Fruit fly (Drosophila melanogaster) whole organism, prepupa: ENCODE results near the gene Npc2e.

Experiments used
- CG10631 ChIP-seq: fragments of 200-800 bp; sonication (Bioruptor generic); optimal IDR thresholded peaks from 2 replicates; lab custom pipeline; 2016; ENCODE audit warnings: missing biosample characterization, missing genetic modification characterization
- CG10669 ChIP-seq: fragments of 200-800 bp; sonication (Bioruptor generic); optimal IDR thresholded peaks from 3 replicates; lab custom pipeline; 2018; ENCODE audit warnings: missing biosample characterization, mild to moderate bottlenecking, missing genetic modification characterization, moderate library complexity
- CG11294 ChIP-seq: fragments of 200-800 bp; sonication (Bioruptor generic); IDR thresholded peaks from 2 replicates; pipeline ENCODE4 v1.3.6; 2022; ENCODE audit warnings: missing biosample characterization, missing genetic modification characterization
- CG11762 ChIP-seq: fragments of 200-800 bp; sonication (Bioruptor generic); optimal IDR thresholded peaks from 3 replicates; lab custom pipeline; 2016; ENCODE audit warnings: missing biosample characterization, missing genetic modification characterization; ENCODE audit not compliant: insufficient read depth
- CG16779 ChIP-seq: fragments of 200-800 bp; sonication (Bioruptor generic); optimal IDR thresholded peaks from 3 replicates; lab custom pipeline; 2017; ENCODE audit warnings: missing biosample characterization, mild to moderate bottlenecking, missing genetic modification characterization
- CG3032 ChIP-seq: fragments of 200-800 bp; optimal IDR thresholded peaks from 2 replicates; lab custom pipeline; 2019; ENCODE audit warnings: missing biosample characterization, mild to moderate bottlenecking, missing genetic modification characterization, moderate library complexity
- CG31627 ChIP-seq: fragments of 200-800 bp; sonication (Bioruptor generic); optimal IDR thresholded peaks from 3 replicates; lab custom pipeline; 2016; ENCODE audit warnings: missing biosample characterization, missing genetic modification characterization
- CG32006 ChIP-seq: fragments of 200-800 bp; sonication (Bioruptor generic); optimal IDR thresholded peaks from 3 replicates; lab custom pipeline; 2017; ENCODE audit warnings: missing biosample characterization, mild to moderate bottlenecking, missing genetic modification characterization
- CG34406 ChIP-seq: fragments of 200-800 bp; sonication (Bioruptor generic); optimal IDR thresholded peaks from 3 replicates; lab custom pipeline; 2016; ENCODE audit warnings: missing biosample characterization, missing genetic modification characterization
- CG3919 ChIP-seq: fragments of 200-800 bp; sonication (Bioruptor generic); optimal IDR thresholded peaks from 3 replicates; lab custom pipeline; 2016; ENCODE audit warnings: missing biosample characterization, missing genetic modification characterization
- CG6163 ChIP-seq: fragments of 200-800 bp; sonication (Bioruptor generic); IDR thresholded peaks from 3 replicates; pipeline ENCODE4 v1.3.6; 2022; ENCODE audit warnings: missing biosample characterization, missing genetic modification characterization
- CG6276 ChIP-seq: fragments of 200-800 bp; sonication (Bioruptor generic); optimal IDR thresholded peaks from 2 replicates; lab custom pipeline; 2017; ENCODE audit warnings: missing biosample characterization, mild to moderate bottlenecking, missing genetic modification characterization
- CG6792 ChIP-seq: fragments of 200-800 bp; sonication (Bioruptor generic); optimal IDR thresholded peaks from 3 replicates; lab custom pipeline; 2016; ENCODE audit warnings: missing biosample characterization, missing genetic modification characterization
- CG6808 ChIP-seq: fragments of 200-800 bp; sonication (Bioruptor generic); optimal IDR thresholded peaks from 3 replicates; lab custom pipeline; 2017; ENCODE audit warnings: missing biosample characterization, missing genetic modification characterization, mild to moderate bottlenecking, moderate library complexity, missing genetic modification reagents
- CG8119 ChIP-seq: fragments of 200-800 bp; sonication (Bioruptor generic); IDR thresholded peaks from 3 replicates; pipeline ENCODE4 v1.3.6; 2022; ENCODE audit warnings: missing biosample characterization, missing genetic modification characterization
- CG8319 ChIP-seq: fragments of 200-800 bp; sonication (Bioruptor generic); optimal IDR thresholded peaks from 3 replicates; lab custom pipeline; 2016; ENCODE audit warnings: missing biosample characterization, missing genetic modification characterization
- CG9139 ChIP-seq: fragments of 200-800 bp; sonication (Bioruptor generic); optimal IDR thresholded peaks from 3 replicates; lab custom pipeline; 2017; ENCODE audit warnings: missing biosample characterization, mild to moderate bottlenecking, missing genetic modification characterization
- Eip75B ChIP-seq: fragments of 200-800 bp; sonication (Bioruptor generic); optimal IDR thresholded peaks from 3 replicates; lab custom pipeline; 2016; ENCODE audit warnings: missing biosample characterization, missing genetic modification characterization
- Eip78C ChIP-seq: fragments of 200-800 bp; sonication (Bioruptor generic); peaks from one replicate; lab custom pipeline; 2016; ENCODE audit warnings: missing biosample characterization, missing genetic modification characterization
- Eip93F ChIP-seq: fragments of 200-800 bp; sonication (Bioruptor generic); optimal IDR thresholded peaks from 2 replicates; lab custom pipeline; 2016; ENCODE audit warnings: missing biosample characterization, mild to moderate bottlenecking, missing genetic modification characterization
- Ets21C ChIP-seq: fragments of 200-800 bp; sonication (Bioruptor generic); optimal IDR thresholded peaks from 3 replicates; lab custom pipeline; 2016; ENCODE audit warnings: missing biosample characterization, missing genetic modification characterization
- Ets96B ChIP-seq: fragments of 200-800 bp; optimal IDR thresholded peaks from 2 replicates; lab custom pipeline; 2019; ENCODE audit warnings: missing biosample characterization, mild to moderate bottlenecking, missing genetic modification characterization, moderate library complexity
- Gug ChIP-seq: fragments of 200-800 bp; sonication (Bioruptor generic); IDR thresholded peaks from 2 replicates; pipeline ENCODE4 v1.3.6; 2022; ENCODE audit warnings: missing biosample characterization, missing genetic modification characterization
- Hr39 ChIP-seq: fragments of 200-800 bp; sonication (Bioruptor generic); optimal IDR thresholded peaks from 2 replicates; lab custom pipeline; 2016; ENCODE audit warnings: missing biosample characterization, missing genetic modification characterization
- Hr4 ChIP-seq: fragments of 200-800 bp; sonication (Bioruptor generic); optimal IDR thresholded peaks from 3 replicates; lab custom pipeline; 2016; ENCODE audit warnings: missing biosample characterization, missing genetic modification characterization
- Lpt ChIP-seq: fragments of 200-800 bp; sonication (Bioruptor generic); optimal IDR thresholded peaks from 3 replicates; lab custom pipeline; 2016; ENCODE audit warnings: missing biosample characterization, missing genetic modification characterization
- Smox ChIP-seq: fragments of 200-800 bp; sonication (Bioruptor generic); optimal IDR thresholded peaks from 3 replicates; lab custom pipeline; 2016; ENCODE audit warnings: missing biosample characterization, missing genetic modification characterization
- Sox102F ChIP-seq: fragments of 200-800 bp; sonication (Bioruptor generic); optimal IDR thresholded peaks from 2 replicates; lab custom pipeline; 2016; ENCODE audit warnings: missing biosample characterization, mild to moderate bottlenecking, missing genetic modification characterization
- Sox14 ChIP-seq: fragments of 200-800 bp; sonication (Bioruptor generic); optimal IDR thresholded peaks from 3 replicates; lab custom pipeline; 2016; ENCODE audit warnings: missing biosample characterization, missing genetic modification characterization
- Sox15 ChIP-seq: fragments of 200-800 bp; sonication (Bioruptor generic); optimal IDR thresholded peaks from 3 replicates; lab custom pipeline; 2016; ENCODE audit warnings: missing biosample characterization, missing genetic modification characterization
- achi ChIP-seq: fragments of 200-800 bp; sonication (Bioruptor generic); optimal IDR thresholded peaks from 3 replicates; lab custom pipeline; 2016; ENCODE audit warnings: missing biosample characterization, missing genetic modification characterization
- acj6 ChIP-seq: fragments of 200-800 bp; sonication (Bioruptor generic); optimal IDR thresholded peaks from 3 replicates; lab custom pipeline; 2016; ENCODE audit warnings: missing biosample characterization, missing genetic modification characterization
- cyc ChIP-seq: fragments of 200-800 bp; sonication (Bioruptor generic); optimal IDR thresholded peaks from 3 replicates; lab custom pipeline; 2016; ENCODE audit warnings: missing biosample characterization, missing genetic modification characterization
- dac ChIP-seq: fragments of 200-800 bp; sonication (Bioruptor generic); optimal IDR thresholded peaks from 2 replicates; lab custom pipeline; 2017; ENCODE audit warnings: missing biosample characterization, mild to moderate bottlenecking, missing genetic modification characterization
- dsx ChIP-seq: fragments of 200-800 bp; optimal IDR thresholded peaks from 3 replicates; lab custom pipeline; 2019; ENCODE audit warnings: missing biosample characterization, mild to moderate bottlenecking, missing genetic modification characterization, moderate library complexity; ENCODE audit not compliant: poor library complexity, severe bottlenecking
- eg ChIP-seq: fragments of 200-800 bp; sonication (Bioruptor generic); IDR thresholded peaks from 3 replicates; pipeline ENCODE4 v1.3.6; 2022; ENCODE audit warnings: missing biosample characterization, missing genetic modification characterization
- esn ChIP-seq: fragments of 200-800 bp; sonication (Bioruptor generic); optimal IDR thresholded peaks from 2 replicates; lab custom pipeline; 2016; ENCODE audit warnings: missing biosample characterization, mild to moderate bottlenecking, missing genetic modification characterization, moderate library complexity
- fd85E ChIP-seq: fragments of 200-800 bp; sonication (Bioruptor generic); optimal IDR thresholded peaks from 3 replicates; lab custom pipeline; 2016; ENCODE audit warnings: missing biosample characterization, missing genetic modification characterization
- fkh ChIP-seq: fragments of 200-800 bp; sonication (Bioruptor generic); optimal IDR thresholded peaks from 3 replicates; lab custom pipeline; 2017; ENCODE audit warnings: missing biosample characterization, mild to moderate bottlenecking, missing genetic modification characterization, moderate library complexity
- lz ChIP-seq: fragments of 200-800 bp; sonication (Bioruptor generic); optimal IDR thresholded peaks from 3 replicates; lab custom pipeline; 2016; ENCODE audit warnings: missing biosample characterization, missing genetic modification characterization
- net ChIP-seq: fragments of 200-800 bp; sonication (Bioruptor generic); optimal IDR thresholded peaks from 3 replicates; lab custom pipeline; 2016; ENCODE audit warnings: missing biosample characterization, missing genetic modification characterization
- pdm3 ChIP-seq: fragments of 200-800 bp; sonication (Bioruptor generic); optimal IDR thresholded peaks from 3 replicates; lab custom pipeline; 2016; ENCODE audit warnings: missing biosample characterization, missing genetic modification characterization
- ss ChIP-seq, 2 experiments: fragments of 200-800 bp; sonication (Bioruptor generic); optimal IDR thresholded peaks; 2 replicates in 1 of 2; 3 replicates in 1 of 2; lab custom pipeline; 2017 to 2018; ENCODE audit warnings: mild to moderate bottlenecking in 2 of 2, missing biosample characterization in 2 of 2, missing genetic modification characterization in 2 of 2, moderate library complexity in 1 of 2
- svp ChIP-seq: fragments of 200-800 bp; sonication (Bioruptor generic); peaks from one replicate; lab custom pipeline; 2016; ENCODE audit warnings: missing biosample characterization, missing genetic modification characterization
- topi ChIP-seq: fragments of 200-800 bp; sonication (Bioruptor generic); optimal IDR thresholded peaks from 3 replicates; lab custom pipeline; 2016; ENCODE audit warnings: missing biosample characterization, missing genetic modification characterization
- vri ChIP-seq: fragments of 200-800 bp; sonication (Bioruptor generic); optimal IDR thresholded peaks from 3 replicates; lab custom pipeline; 2016; ENCODE audit warnings: missing biosample characterization, mild to moderate bottlenecking, missing genetic modification characterization

Gene Npc2e

dm6 chr3R:10080699-10081098, 27.6 kb downstream of the Npc2e start (continued):
- TF ChIP-seq lz (GFP tag; lab: Kevin White, UChicago): no peak
- TF ChIP-seq Sox102F (GFP tag; lab: Kevin White, UChicago): no peak
- no peak for TF ChIP-seq topi (GFP tag; lab: Kevin White, UChicago)
- TF ChIP-seq CG3919 (GFP tag; lab: Kevin White, UChicago): no peak
- no peak for TF ChIP-seq esn (GFP tag; lab: Kevin White, UChicago)
- TF ChIP-seq Eip75B (GFP tag; lab: Kevin White, UChicago): peak; percentile 23
- no peak for TF ChIP-seq pdm3 (GFP tag; lab: Kevin White, UChicago)
- TF ChIP-seq Hr4: no peak
- no peak for TF ChIP-seq CG8319 (GFP tag; lab: Kevin White, UChicago)
- no peak for TF ChIP-seq CG8119
- peak; percentile 25 for TF ChIP-seq vri (GFP tag; lab: Kevin White, UChicago)
- TF ChIP-seq CG34406 (GFP tag; lab: Kevin White, UChicago): no peak
- no peak for TF ChIP-seq cyc
- no peak for TF ChIP-seq Smox (GFP tag; lab: Kevin White, UChicago)
- TF ChIP-seq eg (GFP tag; lab: Robert Waterston, UW): no peak

dm6 chr3R:10081469-10082111, 28.5 kb downstream of the Npc2e start:
- peak; percentile 8 for TF ChIP-seq Ets21C (GFP tag; lab: Kevin White, UChicago)
- TF ChIP-seq Smox (GFP tag; lab: Kevin White, UChicago): no peak
- peak; percentile 42 for TF ChIP-seq vri (GFP tag; lab: Kevin White, UChicago)
- no peak for TF ChIP-seq CG11294 (GFP tag; lab: Robert Waterston, UW)
- TF ChIP-seq CG31627 (GFP tag; lab: Kevin White, UChicago): peak; percentile 27
- TF ChIP-seq Ets96B (tag; lab: Kevin White, UChicago): peak; percentile 19
- TF ChIP-seq CG6163 (GFP tag; lab: Robert Waterston, UW): 0 out of 3 replicates have a peak, but pooled peaks have one; percentile 31
- peak; percentile 5 for TF ChIP-seq esn (GFP tag; lab: Kevin White, UChicago)
- peak; percentile 23 for TF ChIP-seq Sox14 (GFP tag; lab: Kevin White, UChicago)
- no peak for TF ChIP-seq CG16779 (tag; lab: Kevin White, UChicago)
- TF ChIP-seq Hr4: peak; percentile 20
- peak; percentile 60 for TF ChIP-seq Eip78C (GFP tag; lab: Kevin White, UChicago)
- peak; percentile 12 for TF ChIP-seq CG10631 (GFP tag; lab: Kevin White, UChicago)
- peak; percentile 40 for TF ChIP-seq svp (GFP tag; lab: Kevin White, UChicago)
- no peak for TF ChIP-seq dac
- TF ChIP-seq fkh (GFP tag; lab: Kevin White, UChicago): no peak
- no peak for TF ChIP-seq CG6792 (GFP tag; lab: Kevin White, UChicago)
- TF ChIP-seq CG6808: peak; percentile 10
- TF ChIP-seq Sox102F (GFP tag; lab: Kevin White, UChicago): no peak
- peak; percentile 33 for TF ChIP-seq cyc
- TF ChIP-seq CG10669 (GFP tag; lab: Kevin White, UChicago): no peak
- TF ChIP-seq fd85E (GFP tag; lab: Kevin White, UChicago): no peak
- peak; percentile 24 for TF ChIP-seq Sox15 (GFP tag; lab: Kevin White, UChicago)
- TF ChIP-seq CG11762 (GFP tag; lab: Kevin White, UChicago): no peak
- peak; percentile 4 for TF ChIP-seq acj6
- TF ChIP-seq Lpt (GFP tag; lab: Kevin White, UChicago): no peak
- TF ChIP-seq CG6276 (GFP tag; lab: Kevin White, UChicago): no peak
- TF ChIP-seq CG9139 (GFP tag; lab: Kevin White, UChicago): no peak
- TF ChIP-seq achi: peak; percentile 0
- TF ChIP-seq CG32006 (GFP tag; lab: Kevin White, UChicago): peak; percentile 0
- TF ChIP-seq CG3919 (GFP tag; lab: Kevin White, UChicago): no peak
- TF ChIP-seq Eip75B (GFP tag; lab: Kevin White, UChicago): no peak
- peak; percentile 28 for TF ChIP-seq Hr39
- TF ChIP-seq CG3032: peak; percentile 21
- no peak for TF ChIP-seq dsx (GFP tag; lab: Kevin White, UChicago)
- TF ChIP-seq net (GFP tag; lab: Kevin White, UChicago): peak; percentile 13
- TF ChIP-seq eg (GFP tag; lab: Robert Waterston, UW): no peak
- no peak for TF ChIP-seq Eip93F
- TF ChIP-seq CG8319 (GFP tag; lab: Kevin White, UChicago): no peak
- TF ChIP-seq lz (GFP tag; lab: Kevin White, UChicago): no peak
- TF ChIP-seq topi (GFP tag; lab: Kevin White, UChicago): no peak
- no peak for TF ChIP-seq Gug (GFP tag; lab: Robert Waterston, UW)
- TF ChIP-seq CG34406 (GFP tag; lab: Kevin White, UChicago): no peak
- no peak for TF ChIP-seq ss (GFP tag; optimal IDR thresholded peaks at IDR 0.05; lab: Kevin White, UChicago)
